Fruit fly (Drosophila melanogaster) Kc167 (cell line): ENCODE results near the gene MFS3.

Experiments used
- Sin3A ChIP-seq: fragments of >200 bp; optimal IDR thresholded peaks from 2 replicates; lab custom pipeline; 2018; ENCODE audit warnings: missing external identifiers
- h ChIP-seq: fragments of >200 bp; optimal IDR thresholded peaks from 3 replicates; lab custom pipeline; 2018; ENCODE audit warnings: missing external identifiers
- insv ChIP-seq: fragments of >200 bp; optimal IDR thresholded peaks from 3 replicates; lab custom pipeline; 2018; ENCODE audit warnings: missing external identifiers
- psq ChIP-seq: fragments of >200 bp; optimal IDR thresholded peaks from 2 replicates; lab custom pipeline; 2017; ENCODE audit warnings: missing external identifiers

DNA sequence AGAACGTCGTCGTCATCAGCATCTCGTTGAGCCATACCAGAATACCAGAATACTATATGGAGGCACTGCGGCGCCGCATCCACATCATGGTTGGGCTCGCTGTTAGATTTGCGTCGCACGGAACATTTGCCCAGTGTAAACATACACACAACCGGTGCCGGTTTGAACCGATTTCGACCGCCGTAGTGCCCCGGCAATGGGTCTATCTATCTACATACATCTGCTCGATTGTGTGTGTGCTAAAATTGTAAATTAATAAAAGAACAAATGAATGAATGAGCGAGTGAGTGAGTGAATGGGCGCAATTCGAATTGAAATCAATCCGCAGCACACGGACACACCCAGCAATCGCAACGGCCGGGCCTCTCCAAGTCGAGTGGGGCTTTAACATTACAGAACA lies 17.6 kb upstream of the MFS3 start:
- TF ChIP-seq psq (lab: Kevin White, UChicago) (no peak), h (lab: Kevin White, UChicago) (no peak), insv (no peak), Sin3A (lab: Kevin White, UChicago) (no peak)
